Worm (Caenorhabditis elegans) whole organism, young adult: Measurements from ENCODE around the gene ran-3.

Experiments used
- B0336.3 ChIP-seq: fragments of 200-800 bp; sonication (Bioruptor generic); IDR thresholded peaks from 2 replicates; pipeline ENCODE4 v1.3.6; 2022; ENCODE audit warnings: missing genetic modification characterization, missing compliant biosample characterization
- D2030.7 ChIP-seq: fragments of 200-800 bp; sonication (Bioruptor generic); IDR thresholded peaks from 2 replicates; pipeline ENCODE4 v1.3.6; 2022; ENCODE audit warnings: missing genetic modification reagents, missing genetic modification characterization, missing compliant biosample characterization
- F10E7.11 ChIP-seq: sonication (generic microtip); optimal IDR thresholded peaks from 2 replicates; lab custom pipeline; 2017; ENCODE audit warnings: mild to moderate bottlenecking, missing genetic modification characterization, moderate library complexity, missing compliant biosample characterization
- F23B12.7 ChIP-seq: sonication (generic microtip); optimal IDR thresholded peaks from 2 replicates; lab custom pipeline; 2017; ENCODE audit warnings: missing genetic modification characterization, mild to moderate bottlenecking, missing compliant biosample characterization, antibody characterized with exemption, moderate library complexity; ENCODE audit not compliant: insufficient read depth
- F33H1.4 ChIP-seq: fragments of 200-800 bp; sonication (Bioruptor generic); IDR thresholded peaks from 2 replicates; pipeline ENCODE4 v1.3.6; 2022; ENCODE audit warnings: missing genetic modification reagents, missing genetic modification characterization, missing compliant biosample characterization
- F52B5.7 ChIP-seq: sonication (generic microtip); optimal IDR thresholded peaks from 2 replicates; lab custom pipeline; 2016; ENCODE audit warnings: mild to moderate bottlenecking, missing genetic modification characterization, missing compliant biosample characterization
- K11D2.4 ChIP-seq: fragments of 200-800 bp; sonication (Bioruptor generic); IDR thresholded peaks from 2 replicates; pipeline ENCODE4 v1.3.6; 2022; ENCODE audit warnings: missing genetic modification reagents, missing genetic modification characterization, missing compliant biosample characterization
- K12H6.12 ChIP-seq: fragments of 200-800 bp; sonication (Bioruptor generic); optimal IDR thresholded peaks from 2 replicates; lab custom pipeline; 2018; ENCODE audit warnings: mild to moderate bottlenecking, missing genetic modification characterization, missing compliant biosample characterization
- T26A5.8 ChIP-seq: sonication (generic microtip); optimal IDR thresholded peaks from 2 replicates; lab custom pipeline; 2016; ENCODE audit warnings: missing genetic modification characterization, missing compliant biosample characterization
- Y53F4B.3 ChIP-seq: fragments of 200-800 bp; sonication (Bioruptor generic); IDR thresholded peaks from 2 replicates; pipeline ENCODE4 v1.3.6; 2022; ENCODE audit warnings: missing genetic modification reagents, missing genetic modification characterization, missing compliant biosample characterization
- Y56A3A.18 ChIP-seq: fragments of 200-800 bp; sonication (Bioruptor generic); IDR thresholded peaks from 2 replicates; pipeline ENCODE4 v1.3.6; 2022; ENCODE audit warnings: missing genetic modification reagents, missing genetic modification characterization, missing compliant biosample characterization
- attf-5 ChIP-seq: fragments of 200-800 bp; sonication (Bioruptor generic); optimal IDR thresholded peaks from 2 replicates; lab custom pipeline; 2018; ENCODE audit warnings: mild to moderate bottlenecking, missing genetic modification characterization, missing compliant biosample characterization
- attf-6 ChIP-seq: fragments of 200-800 bp; sonication (Bioruptor generic); IDR thresholded peaks from 2 replicates; pipeline ENCODE4 v1.3.6; 2022; ENCODE audit warnings: missing genetic modification reagents, missing genetic modification characterization, missing compliant biosample characterization
- bed-2 ChIP-seq: fragments of 200-800 bp; sonication (Bioruptor generic); IDR thresholded peaks from 2 replicates; pipeline ENCODE4 v1.3.6; 2022; ENCODE audit warnings: missing genetic modification reagents, missing genetic modification characterization, missing compliant biosample characterization
- cebp-1 ChIP-seq, 2 experiments: fragments of 200-800 bp in 1 of 2; sonication (Bioruptor generic) in 1 of 2; sonication (generic microtip) in 1 of 2; IDR thresholded peaks in 1 of 2; optimal IDR thresholded peaks in 1 of 2; 2 replicates each; pipeline versions ENCODE4 v1.3.6 to Lab custom; 2017 to 2022; ENCODE audit warnings: missing compliant biosample characterization in 2 of 2, missing genetic modification characterization in 2 of 2, mild to moderate bottlenecking in 1 of 2, missing genetic modification reagents in 1 of 2, moderate library complexity in 1 of 2
- cebp-2 ChIP-seq: fragments of 200-800 bp; sonication (Bioruptor generic); IDR thresholded peaks from 2 replicates; pipeline ENCODE4 v1.3.6; 2022; ENCODE audit warnings: missing genetic modification characterization, missing compliant biosample characterization
- ceh-100 ChIP-seq: fragments of 200-800 bp; sonication (Bioruptor generic); IDR thresholded peaks from 2 replicates; pipeline ENCODE4 v1.3.6; 2022; ENCODE audit warnings: missing genetic modification reagents, missing genetic modification characterization, missing compliant biosample characterization
- ceh-58 ChIP-seq: fragments of 200-800 bp; sonication (Bioruptor generic); IDR thresholded peaks from 2 replicates; pipeline ENCODE4 v1.3.6; 2022; ENCODE audit warnings: missing genetic modification characterization, missing compliant biosample characterization
- ceh-91 ChIP-seq: fragments of 200-800 bp; sonication (Bioruptor generic); IDR thresholded peaks from 2 replicates; pipeline ENCODE4 v1.3.6; 2022; ENCODE audit warnings: missing genetic modification reagents, missing genetic modification characterization, missing compliant biosample characterization
- dpl-1 ChIP-seq: fragments of 150-350 bp; optimal IDR thresholded peaks from 2 replicates; lab custom pipeline; 2014; ENCODE audit warnings: missing biosample characterization, missing genetic modification reagents, missing genetic modification characterization
- efl-1 ChIP-seq: fragments of 150-350 bp; optimal IDR thresholded peaks from 2 replicates; lab custom pipeline; 2014; ENCODE audit warnings: missing biosample characterization, missing genetic modification reagents, missing genetic modification characterization
- hsf-1 ChIP-seq: fragments of 200-800 bp; sonication (Bioruptor generic); IDR thresholded peaks from 2 replicates; pipeline ENCODE4 v1.3.6; 2022; ENCODE audit warnings: missing genetic modification reagents, missing genetic modification characterization, missing compliant biosample characterization
- lag-1 ChIP-seq: fragments of 200-800 bp; sonication (Bioruptor generic); IDR thresholded peaks from 2 replicates; pipeline ENCODE4 v1.3.6; 2022; ENCODE audit warnings: missing genetic modification reagents, missing genetic modification characterization, missing compliant biosample characterization
- let-607 ChIP-seq, 2 experiments: fragments of 200-800 bp in 1 of 2; sonication (Bioruptor generic) in 1 of 2; sonication (generic microtip) in 1 of 2; optimal IDR thresholded peaks; 2 replicates each; lab custom pipeline; 2016 to 2018; ENCODE audit warnings: mild to moderate bottlenecking in 2 of 2, missing compliant biosample characterization in 2 of 2, missing genetic modification characterization in 2 of 2, moderate library complexity in 2 of 2, missing genotype in 1 of 2
- lsl-1 ChIP-seq: fragments of 200-800 bp; sonication (Bioruptor generic); optimal IDR thresholded peaks from 2 replicates; lab custom pipeline; 2018; ENCODE audit warnings: mild to moderate bottlenecking, missing genetic modification characterization, moderate library complexity, missing compliant biosample characterization
- madf-10 ChIP-seq: sonication (generic microtip); optimal IDR thresholded peaks from 2 replicates; lab custom pipeline; 2016; ENCODE audit warnings: mild to moderate bottlenecking, missing genetic modification characterization, missing compliant biosample characterization
- madf-6 ChIP-seq: fragments of 200-800 bp; sonication (Bioruptor generic); IDR thresholded peaks from 2 replicates; pipeline ENCODE4 v1.3.6; 2022; ENCODE audit warnings: missing genetic modification reagents, missing genetic modification characterization, missing compliant biosample characterization
- mcd-1 ChIP-seq: fragments of 200-800 bp; sonication (Bioruptor generic); IDR thresholded peaks from 2 replicates; pipeline ENCODE4 v1.3.6; 2022; ENCODE audit warnings: missing genetic modification reagents, missing genetic modification characterization, missing compliant biosample characterization
- nhr-90 ChIP-seq: sonication (generic microtip); optimal IDR thresholded peaks from 2 replicates; lab custom pipeline; 2016; ENCODE audit warnings: missing genotype, mild to moderate bottlenecking, missing genetic modification characterization, missing compliant biosample characterization
- pbrm-1 ChIP-seq: fragments of 200-800 bp; sonication (Bioruptor generic); IDR thresholded peaks from 2 replicates; pipeline ENCODE4 v1.3.6; 2022; ENCODE audit warnings: missing genetic modification reagents, missing genetic modification characterization, missing compliant biosample characterization
- snpc-1.1 ChIP-seq: sonication (generic microtip); optimal IDR thresholded peaks from 2 replicates; lab custom pipeline; 2017; ENCODE audit warnings: missing genetic modification characterization, mild to moderate bottlenecking, missing compliant biosample characterization, antibody characterized with exemption, moderate library complexity, missing genotype, missing genetic modification reagents; ENCODE audit not compliant: insufficient read depth
- snpc-1.3 ChIP-seq: sonication (generic microtip); optimal IDR thresholded peaks from 2 replicates; lab custom pipeline; 2017; ENCODE audit warnings: missing genetic modification characterization, mild to moderate bottlenecking, missing compliant biosample characterization, antibody characterized with exemption, moderate library complexity, missing genotype, missing genetic modification reagents; ENCODE audit not compliant: insufficient read depth
- snpc-3.4 ChIP-seq: sonication (generic microtip); optimal IDR thresholded peaks from 2 replicates; lab custom pipeline; 2017; ENCODE audit warnings: missing genetic modification characterization, mild to moderate bottlenecking, missing compliant biosample characterization, antibody characterized with exemption, moderate library complexity, missing genotype, missing genetic modification reagents
- snpc-4 ChIP-seq, 5 experiments: fragments of 150-350 bp in 1 of 5; sonication (generic microtip) in 4 of 5; optimal IDR thresholded peaks; 2 replicates each; lab custom pipeline; 2014 to 2018; ENCODE audit warnings: missing genetic modification characterization in 5 of 5, missing biosample characterization in 3 of 5, antibody characterized with exemption in 2 of 5, mild to moderate bottlenecking in 2 of 5, missing compliant biosample characterization in 2 of 5, missing genotype in 2 of 5, moderate library complexity in 2 of 5, missing genetic modification reagents in 1 of 5
- unc-130 ChIP-seq: sonication (generic microtip); optimal IDR thresholded peaks from 2 replicates; lab custom pipeline; 2016; ENCODE audit warnings: missing genetic modification reagents, missing genetic modification characterization, missing compliant biosample characterization
- zfh-2 ChIP-seq: fragments of 200-800 bp; sonication (Bioruptor generic); conservative IDR thresholded peaks from 2 replicates; pipeline ENCODE4 v1.3.6; 2022; ENCODE audit warnings: missing genetic modification reagents, missing genetic modification characterization, missing compliant biosample characterization
- ztf-25 ChIP-seq: fragments of 200-800 bp; sonication (Bioruptor generic); IDR thresholded peaks from 2 replicates; pipeline ENCODE4 v1.3.6; 2022; ENCODE audit warnings: missing genetic modification reagents, missing genetic modification characterization, missing compliant biosample characterization
- ztf-6 ChIP-seq: fragments of 200-800 bp; sonication (Bioruptor generic); IDR thresholded peaks from 2 replicates; pipeline ENCODE4 v1.3.6; 2022; ENCODE audit warnings: missing genetic modification reagents, missing genetic modification characterization, missing compliant biosample characterization

ran-3 gene

DNA sequence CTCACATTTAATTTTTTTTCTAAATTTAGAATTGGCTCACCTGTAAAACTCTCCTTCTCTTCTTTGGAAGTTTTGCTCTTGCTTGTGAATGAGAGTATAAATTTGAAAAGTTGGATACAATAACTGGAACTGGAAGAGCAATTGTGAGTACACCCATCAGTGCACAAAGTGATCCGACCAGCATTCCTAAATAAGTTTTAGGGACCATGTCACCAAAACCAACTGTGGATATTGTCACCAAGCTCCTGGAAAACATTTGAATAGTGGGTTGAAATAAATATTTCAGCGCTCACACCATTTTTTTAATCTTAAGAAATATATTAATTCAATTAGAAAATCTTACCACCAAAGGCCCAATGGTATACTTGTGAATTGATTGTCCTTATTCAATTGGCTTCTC, 16.5 kb downstream of the ran-3 start:
- TF ChIP-seq madf-10 (tag; lab: Kevin White, UChicago) (no peak), snpc-1.3 (no peak), ceh-58 (GFP tag; lab: Robert Waterston, UW) (no peak), ceh-100 (no peak), attf-5 (GFP tag; lab: Kevin White, UChicago) (no peak)
- TF ChIP-seq, all 124 proteins: peak for 0

- TF ChIP-seq let-607 (tag; optimal IDR thresholded peaks at IDR 0.05; lab: Kevin White, UChicago) (no peak), unc-130 (GFP tag; lab: Kevin White, UChicago) (no peak), F10E7.11 (tag; lab: Kevin White, UChicago) (no peak), F33H1.4 (no peak), nhr-90 (tag; lab: Kevin White, UChicago) (no peak), ztf-25 (GFP tag; lab: Robert Waterston, UW) (no peak), T26A5.8 (tag; lab: Kevin White, UChicago) (no peak), K11D2.4 (GFP tag; lab: Robert Waterston, UW) (no peak), Y53F4B.3 (GFP tag; lab: Robert Waterston, UW) (no peak), K12H6.12 (tag; lab: Kevin White, UChicago) (no peak), F52B5.7 (tag; lab: Kevin White, UChicago) (no peak), bed-2 (no peak), D2030.7 (no peak), snpc-3.4 (tag; lab: Kevin White, UChicago) (no peak), B0336.3 (GFP tag; lab: Robert Waterston, UW) (no peak), efl-1 (GFP tag; lab: Kevin White, UChicago) (no peak)
Observed at ce11 chrII:8295296-8295695, 29.6 kb downstream of the ran-3 start, which contains the start of gene nlp-55. Gene nlp-55, minus strand, starts transcription at chrII:8295396.

- TF ChIP-seq pbrm-1 (GFP tag; lab: Robert Waterston, UW) (peak; percentile 69), mcd-1 (GFP tag; lab: Robert Waterston, UW) (0 out of 2 replicates have a peak, but pooled peaks have one; percentile 17), snpc-1.1 (tag; lab: Kevin White, UChicago) (peak; percentile 80), attf-6 (GFP tag; lab: Robert Waterston, UW) (peak; percentile 80; the same call in 1 of the 2 replicates), snpc-4 (GFP tag; optimal IDR thresholded peaks at IDR 0.05; lab: Kevin White, UChicago) (peak; percentile 33), snpc-4 (tag; optimal IDR thresholded peaks at IDR 0.05; lab: Kevin White, UChicago) (peak in 3 of 4 experiments; percentile 40 to 91 (median 89)), Y56A3A.18 (GFP tag; lab: Robert Waterston, UW) (0 out of 2 replicates have a peak, but pooled peaks have one; percentile 30), madf-6 (GFP tag; lab: Robert Waterston, UW) (0 out of 2 replicates have a peak, but pooled peaks have one; percentile 10), cebp-2 (GFP tag; lab: Robert Waterston, UW) (0 out of 2 replicates have a peak, but pooled peaks have one; percentile 19), B0336.3 (GFP tag; lab: Robert Waterston, UW) (0 out of 2 replicates have a peak, but pooled peaks have one; percentile 6)
- TF ChIP-seq, all 124 proteins: peak for 9; not testable (repeated sequence) for 115
Observed at ce11 chrII:8285837-8286236, 39.0 kb downstream of the ran-3 start.

DNA sequence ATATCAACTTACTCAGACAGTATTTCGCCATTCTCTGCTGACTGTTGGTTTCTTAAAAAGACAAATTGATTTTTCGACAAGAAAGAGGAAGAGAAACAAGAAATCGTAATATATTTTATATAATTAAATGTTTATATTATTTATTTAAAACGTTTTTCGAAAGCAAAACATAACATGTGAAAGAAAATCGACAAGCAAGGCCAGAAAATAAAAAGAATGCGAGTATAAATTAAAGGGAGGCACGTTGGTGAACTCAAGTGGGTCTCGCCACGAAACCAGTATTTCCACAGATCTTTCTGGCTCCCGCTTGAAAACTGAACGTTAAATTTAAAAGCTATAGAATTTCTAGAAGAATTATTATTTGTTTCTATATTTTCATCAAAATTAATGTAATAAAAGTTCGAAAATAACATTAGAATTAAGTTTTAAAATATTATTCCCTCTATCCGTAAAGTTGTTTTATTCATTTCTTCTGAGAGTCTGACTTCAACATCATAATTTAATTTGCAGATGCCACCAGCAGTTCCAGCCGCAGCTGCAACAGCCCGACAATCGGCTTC, 41.6 kb downstream of the ran-3 start, which contains the start of the genes nst-1 and cct-4:
TSS of gene nst-1 (minus strand) at position 51 of the 560 bp plus-strand sequence.
TSS of gene cct-4 (plus strand) at position 510 of the 560 bp plus-strand sequence.
- TF ChIP-seq ceh-91 (GFP tag; lab: Robert Waterston, UW) (0 out of 2 replicates have a peak, but pooled peaks have one; percentile 33), hsf-1 (peak; percentile 83; the same call in 1 of the 2 replicates), F23B12.7 (peak; percentile 11), dpl-1 (GFP tag; lab: Kevin White, UChicago) (peak; percentile 61), B0336.3 (GFP tag; lab: Robert Waterston, UW) (no peak), ztf-6 (GFP tag; lab: Robert Waterston, UW) (no peak), madf-6 (GFP tag; lab: Robert Waterston, UW) (peak; percentile 60; the same call in 1 of the 2 replicates), lsl-1 (GFP tag; lab: Kevin White, UChicago) (peak; percentile 3), Y53F4B.3 (GFP tag; lab: Robert Waterston, UW) (no peak), cebp-1 (GFP tag; IDR thresholded peaks at IDR 0.05; lab: Robert Waterston, UW) (no peak), cebp-1 (tag; optimal IDR thresholded peaks at IDR 0.05; lab: Kevin White, UChicago) (peak; percentile 13), efl-1 (GFP tag; lab: Kevin White, UChicago) (peak; percentile 33), lag-1 (GFP tag; lab: Robert Waterston, UW) (no peak), F33H1.4 (peak; percentile 75), ceh-100 (no peak), zfh-2 (GFP tag; lab: Robert Waterston, UW) (no peak)
